Worm (Caenorhabditis elegans) whole organism, L2 larva: Measurements from ENCODE around the gene cab-1.

Experiments
- C34F6.9 ChIP-seq: fragments of 150-350 bp; optimal IDR thresholded peaks from 2 replicates; lab custom pipeline; 2014; ENCODE audit warnings: missing biosample characterization, missing genetic modification characterization
- F13H6.1 ChIP-seq: sonication (generic microtip); optimal IDR thresholded peaks from 2 replicates; lab custom pipeline; 2016; ENCODE audit warnings: missing genetic modification characterization, missing compliant biosample characterization
- R02D3.7 ChIP-seq: fragments of 150-350 bp; optimal IDR thresholded peaks from 2 replicates; lab custom pipeline; 2014; ENCODE audit warnings: missing biosample characterization, missing genetic modification characterization
- Y55F3AM.14 ChIP-seq: fragments of 200-800 bp; sonication (Bioruptor generic); optimal IDR thresholded peaks from 2 replicates; lab custom pipeline; 2018; ENCODE audit warnings: mild to moderate bottlenecking, missing genetic modification characterization, missing compliant biosample characterization
- ama-1 ChIP-seq: fragments of 150-350 bp; optimal IDR thresholded peaks from 2 replicates; lab custom pipeline; 2018; ENCODE audit warnings: inconsistent platforms
- ceh-16 ChIP-seq: fragments of 150-350 bp; optimal IDR thresholded peaks from 2 replicates; lab custom pipeline; 2014; ENCODE audit warnings: missing biosample characterization, missing genetic modification characterization
- crh-2 ChIP-seq: sonication (generic microtip); optimal IDR thresholded peaks from 2 replicates; lab custom pipeline; 2017; ENCODE audit warnings: missing biosample characterization, missing genetic modification characterization
- elt-1 ChIP-seq: fragments of 150-350 bp; optimal IDR thresholded peaks from 2 replicates; lab custom pipeline; 2014; ENCODE audit warnings: missing biosample characterization, missing genetic modification characterization
- elt-3 ChIP-seq: sonication (generic microtip); optimal IDR thresholded peaks from 2 replicates; lab custom pipeline; 2017; ENCODE audit warnings: missing biosample characterization, missing genetic modification characterization
- fos-1 ChIP-seq: fragments of 150-350 bp; optimal IDR thresholded peaks from 2 replicates; lab custom pipeline; 2014; ENCODE audit warnings: missing biosample characterization, missing genetic modification characterization
- gmeb-1 ChIP-seq: fragments of 150-350 bp; optimal IDR thresholded peaks from 2 replicates; lab custom pipeline; 2014; ENCODE audit warnings: missing biosample characterization, missing genetic modification characterization
- lin-11 ChIP-seq: fragments of 150-350 bp; sonication (generic microtip); optimal IDR thresholded peaks from 2 replicates; lab custom pipeline; 2014; ENCODE audit warnings: missing biosample characterization, missing genetic modification characterization, inconsistent platforms, mixed read lengths
- lin-13 ChIP-seq: fragments of 150-350 bp; optimal IDR thresholded peaks from 2 replicates; lab custom pipeline; 2014; ENCODE audit warnings: missing biosample characterization, missing genetic modification reagents, missing genetic modification characterization
- lin-39 ChIP-seq: fragments of 150-350 bp; optimal IDR thresholded peaks from 2 replicates; lab custom pipeline; 2014; ENCODE audit warnings: missing biosample characterization, missing genetic modification reagents, missing genetic modification characterization
- lsy-2 ChIP-seq, 2 experiments: fragments of 150-350 bp in 1 of 2; sonication (generic microtip) in 1 of 2; optimal IDR thresholded peaks; 2 replicates each; lab custom pipeline; 2014 to 2017; ENCODE audit warnings: missing biosample characterization in 2 of 2, missing genetic modification characterization in 2 of 2
- mab-5 ChIP-seq: fragments of 150-350 bp; optimal IDR thresholded peaks from 2 replicates; lab custom pipeline; 2014; ENCODE audit warnings: missing biosample characterization, missing genetic modification characterization
- mbf-1 ChIP-seq: sonication (generic microtip); optimal IDR thresholded peaks from 2 replicates; lab custom pipeline; 2017; ENCODE audit warnings: missing biosample characterization, missing genetic modification characterization
- mdl-1 ChIP-seq, 2 experiments: fragments of 150-350 bp in 1 of 2; sonication (generic microtip) in 1 of 2; optimal IDR thresholded peaks; 2 replicates each; lab custom pipeline; 2017; ENCODE audit warnings: missing biosample characterization in 2 of 2, missing genetic modification characterization in 2 of 2
- nhr-10 ChIP-seq: sonication (generic microtip); optimal IDR thresholded peaks from 2 replicates; lab custom pipeline; 2017; ENCODE audit warnings: missing biosample characterization, missing genetic modification characterization
- nhr-11 ChIP-seq: fragments of 150-350 bp; optimal IDR thresholded peaks from 2 replicates; lab custom pipeline; 2014; ENCODE audit warnings: missing biosample characterization, missing genetic modification characterization
- nhr-12 ChIP-seq: fragments of 150-350 bp; optimal IDR thresholded peaks from 2 replicates; lab custom pipeline; 2014; ENCODE audit warnings: missing biosample characterization, missing genetic modification characterization
- nhr-129 ChIP-seq: fragments of 150-350 bp; optimal IDR thresholded peaks from 2 replicates; lab custom pipeline; 2014; ENCODE audit warnings: missing biosample characterization, missing genetic modification characterization
- nhr-21 ChIP-seq: fragments of 150-350 bp; optimal IDR thresholded peaks from 2 replicates; lab custom pipeline; 2014; ENCODE audit warnings: missing biosample characterization, missing genetic modification characterization
- nhr-23 ChIP-seq: fragments of 150-350 bp; optimal IDR thresholded peaks from 2 replicates; lab custom pipeline; 2014; ENCODE audit warnings: missing biosample characterization, missing genetic modification reagents, missing genetic modification characterization
- nhr-25 ChIP-seq: fragments of 150-350 bp; sonication (generic microtip); optimal IDR thresholded peaks from 3 replicates; lab custom pipeline; 2014; ENCODE audit warnings: missing biosample characterization, missing genetic modification characterization
- nhr-6 ChIP-seq: fragments of 150-350 bp; optimal IDR thresholded peaks from 2 replicates; lab custom pipeline; 2014; ENCODE audit warnings: missing biosample characterization, missing genetic modification characterization
- peb-1 ChIP-seq: fragments of 150-350 bp; optimal IDR thresholded peaks from 2 replicates; lab custom pipeline; 2014; ENCODE audit warnings: missing biosample characterization, missing genetic modification characterization
- sem-4 ChIP-seq: fragments of 150-350 bp; optimal IDR thresholded peaks from 2 replicates; lab custom pipeline; 2014; ENCODE audit warnings: missing biosample characterization, missing genetic modification reagents, missing genetic modification characterization
- skn-1 ChIP-seq: sonication (generic microtip); optimal IDR thresholded peaks from 2 replicates; lab custom pipeline; 2017; ENCODE audit warnings: missing biosample characterization, missing genetic modification characterization
- sma-3 ChIP-seq: sonication (generic microtip); optimal IDR thresholded peaks from 2 replicates; lab custom pipeline; 2016; ENCODE audit warnings: missing genetic modification reagents, missing genetic modification characterization, missing compliant biosample characterization
- sma-9 ChIP-seq, 2 experiments: fragments of 150-350 bp in 1 of 2; sonication (generic microtip) in 1 of 2; optimal IDR thresholded peaks; 2 replicates each; lab custom pipeline; 2014 to 2016; ENCODE audit warnings: missing genetic modification characterization in 2 of 2, mild to moderate bottlenecking in 1 of 2, missing biosample characterization in 1 of 2, missing compliant biosample characterization in 1 of 2, missing genetic modification reagents in 1 of 2, moderate library complexity in 1 of 2
- unc-55 ChIP-seq: fragments of 150-350 bp; sonication (generic microtip); optimal IDR thresholded peaks from 3 replicates; lab custom pipeline; 2014; ENCODE audit warnings: missing biosample characterization, missing genetic modification reagents, missing genetic modification characterization
- unc-62 ChIP-seq: fragments of 150-350 bp; optimal IDR thresholded peaks from 2 replicates; lab custom pipeline; 2014; ENCODE audit warnings: missing biosample characterization, missing genetic modification reagents, missing genetic modification characterization
- zag-1 ChIP-seq: fragments of 150-350 bp; optimal IDR thresholded peaks from 2 replicates; lab custom pipeline; 2014; ENCODE audit warnings: missing biosample characterization, missing genetic modification characterization
- ztf-1 ChIP-seq: fragments of 200-800 bp; sonication (Bioruptor generic); conservative IDR thresholded peaks from 2 replicates; pipeline ENCODE4 v1.3.6; 2022; ENCODE audit warnings: missing genetic modification characterization, missing compliant biosample characterization
- ztf-11 ChIP-seq: sonication (generic microtip); optimal IDR thresholded peaks from 2 replicates; lab custom pipeline; 2017; ENCODE audit warnings: missing biosample characterization, missing genetic modification characterization
- ztf-4 ChIP-seq: fragments of 150-350 bp; optimal IDR thresholded peaks from 2 replicates; lab custom pipeline; 2014; ENCODE audit warnings: missing biosample characterization, missing genetic modification characterization

cab-1 gene

ce11 chrX:12198298-12198697, 14.4 kb downstream of the cab-1 start (continued):
- TF ChIP-seq sma-9 (GFP tag; optimal IDR thresholded peaks at IDR 0.05; lab: Kevin White, UChicago), result peak; percentile 50
- TF ChIP-seq sma-9 (tag; optimal IDR thresholded peaks at IDR 0.05; lab: Kevin White, UChicago), result no peak
- TF ChIP-seq elt-3 (tag; lab: Kevin White, UChicago), result no peak
- no peak for TF ChIP-seq ceh-16
- no peak for TF ChIP-seq peb-1 (tag; lab: Kevin White, UChicago)
- TF ChIP-seq nhr-6, result no peak
- TF ChIP-seq nhr-11, result no peak
- TF ChIP-seq nhr-129 (tag; lab: Kevin White, UChicago), result peak; percentile 16
- no peak for TF ChIP-seq fos-1 (tag; lab: Kevin White, UChicago)
- no peak for TF ChIP-seq ztf-1 (GFP tag; lab: Robert Waterston, UW)
- no peak for TF ChIP-seq ztf-4
- no peak for TF ChIP-seq nhr-21 (tag; lab: Kevin White, UChicago)
- TF ChIP-seq sem-4 (tag; lab: Kevin White, UChicago), result peak; percentile 49
- no peak for TF ChIP-seq zag-1
- TF ChIP-seq gmeb-1 (tag; lab: Kevin White, UChicago), result no peak
- TF ChIP-seq lin-13 (GFP tag; lab: Kevin White, UChicago), result no peak
- TF ChIP-seq, all 48 proteins: peak for 6

ce11 chrX:12197367-12197766, 15.3 kb downstream of the cab-1 start:
- no peak for TF ChIP-seq fos-1 (tag; lab: Kevin White, UChicago)
- no peak for TF ChIP-seq ztf-4
- no peak for TF ChIP-seq peb-1 (tag; lab: Kevin White, UChicago)
- no peak for TF ChIP-seq nhr-11
- TF ChIP-seq nhr-21 (tag; lab: Kevin White, UChicago), result no peak
- no peak for TF ChIP-seq nhr-10 (tag; lab: Kevin White, UChicago)
- TF ChIP-seq lin-39 (tag; lab: Kevin White, UChicago), result no peak
- no peak for TF ChIP-seq R02D3.7
- TF ChIP-seq lin-11, result no peak
- no peak for TF ChIP-seq nhr-129 (tag; lab: Kevin White, UChicago)
- no peak for TF ChIP-seq Y55F3AM.14 (GFP tag; lab: Kevin White, UChicago)
- no peak for TF ChIP-seq sma-3 (GFP tag; lab: Kevin White, UChicago)
- no peak for TF ChIP-seq mbf-1
- no peak for TF ChIP-seq zag-1
- TF ChIP-seq unc-55, result no peak
- no peak for TF ChIP-seq nhr-12 (tag; lab: Kevin White, UChicago)
- no peak for TF ChIP-seq mab-5 (tag; lab: Kevin White, UChicago)
- TF ChIP-seq ama-1 (lab: Kevin White, UChicago), result no peak
- TF ChIP-seq gmeb-1 (tag; lab: Kevin White, UChicago), result no peak

ce11 chrX:12188280-12189071, 24.2 kb downstream of the cab-1 start:
- TF ChIP-seq lsy-2 (tag; optimal IDR thresholded peaks at IDR 0.05; lab: Kevin White, UChicago) (no peak), lin-11 (no peak), elt-1 (no peak), sma-9 (GFP tag; optimal IDR thresholded peaks at IDR 0.05; lab: Kevin White, UChicago) (peak; percentile 60), sma-9 (tag; optimal IDR thresholded peaks at IDR 0.05; lab: Kevin White, UChicago) (no peak), nhr-25 (tag; lab: Kevin White, UChicago) (peak; percentile 13), C34F6.9 (tag; lab: Kevin White, UChicago) (no peak), gmeb-1 (tag; lab: Kevin White, UChicago) (no peak), Y55F3AM.14 (GFP tag; lab: Kevin White, UChicago) (no peak), ceh-16 (peak; percentile 4), mdl-1 (tag; optimal IDR thresholded peaks at IDR 0.05; lab: Kevin White, UChicago) (no peak), ztf-11 (tag; lab: Kevin White, UChicago) (no peak), sma-3 (GFP tag; lab: Kevin White, UChicago) (no peak), F13H6.1 (tag; lab: Kevin White, UChicago) (no peak), mbf-1 (no peak), crh-2 (tag; lab: Kevin White, UChicago) (no peak), skn-1 (tag; lab: Kevin White, UChicago) (no peak)

- TF ChIP-seq elt-3 (tag; lab: Kevin White, UChicago) (no peak), nhr-129 (tag; lab: Kevin White, UChicago) (no peak), lin-11 (no peak), nhr-12 (tag; lab: Kevin White, UChicago) (no peak), peb-1 (tag; lab: Kevin White, UChicago) (no peak), ztf-1 (GFP tag; lab: Robert Waterston, UW) (no peak), nhr-23 (tag; lab: Kevin White, UChicago) (no peak), nhr-6 (no peak), skn-1 (tag; lab: Kevin White, UChicago) (no peak), nhr-10 (tag; lab: Kevin White, UChicago) (no peak), unc-62 (GFP tag; lab: Kevin White, UChicago) (no peak), ztf-11 (tag; lab: Kevin White, UChicago) (no peak)
Measured at ce11 chrX:12186592-12186991, 26.1 kb downstream of the cab-1 start.
